Worm (Caenorhabditis elegans) whole organism, L2 larva: ENCODE results near the gene ndub-8.

Experiments used
- R02D3.7 ChIP-seq: fragments of 150-350 bp; optimal IDR thresholded peaks from 2 replicates; lab custom pipeline; 2014; ENCODE audit warnings: missing biosample characterization, missing genetic modification characterization
- aly-2 ChIP-seq: fragments of 150-350 bp; optimal IDR thresholded peaks from 2 replicates; lab custom pipeline; 2014; ENCODE audit warnings: missing biosample characterization, missing genetic modification characterization
- ama-1 ChIP-seq: fragments of 150-350 bp; optimal IDR thresholded peaks from 2 replicates; lab custom pipeline; 2018; ENCODE audit warnings: inconsistent platforms
- ceh-82 ChIP-seq: fragments of 150-350 bp; optimal IDR thresholded peaks from 2 replicates; lab custom pipeline; 2014; ENCODE audit warnings: missing biosample characterization, missing genetic modification characterization
- elt-3 ChIP-seq: sonication (generic microtip); optimal IDR thresholded peaks from 2 replicates; lab custom pipeline; 2017; ENCODE audit warnings: missing biosample characterization, missing genetic modification characterization
- fos-1 ChIP-seq: fragments of 150-350 bp; optimal IDR thresholded peaks from 2 replicates; lab custom pipeline; 2014; ENCODE audit warnings: missing biosample characterization, missing genetic modification characterization
- nhr-10 ChIP-seq: sonication (generic microtip); optimal IDR thresholded peaks from 2 replicates; lab custom pipeline; 2017; ENCODE audit warnings: missing biosample characterization, missing genetic modification characterization
- nhr-11 ChIP-seq: fragments of 150-350 bp; optimal IDR thresholded peaks from 2 replicates; lab custom pipeline; 2014; ENCODE audit warnings: missing biosample characterization, missing genetic modification characterization
- nhr-23 ChIP-seq: fragments of 150-350 bp; optimal IDR thresholded peaks from 2 replicates; lab custom pipeline; 2014; ENCODE audit warnings: missing biosample characterization, missing genetic modification reagents, missing genetic modification characterization
- nhr-77 ChIP-seq: fragments of 150-350 bp; optimal IDR thresholded peaks from 2 replicates; lab custom pipeline; 2014; ENCODE audit warnings: missing biosample characterization, missing genetic modification characterization
- sem-4 ChIP-seq: fragments of 150-350 bp; optimal IDR thresholded peaks from 2 replicates; lab custom pipeline; 2014; ENCODE audit warnings: missing biosample characterization, missing genetic modification reagents, missing genetic modification characterization
- skn-1 ChIP-seq: sonication (generic microtip); optimal IDR thresholded peaks from 2 replicates; lab custom pipeline; 2017; ENCODE audit warnings: missing biosample characterization, missing genetic modification characterization
- zag-1 ChIP-seq: fragments of 150-350 bp; optimal IDR thresholded peaks from 2 replicates; lab custom pipeline; 2014; ENCODE audit warnings: missing biosample characterization, missing genetic modification characterization
- ztf-11 ChIP-seq: sonication (generic microtip); optimal IDR thresholded peaks from 2 replicates; lab custom pipeline; 2017; ENCODE audit warnings: missing biosample characterization, missing genetic modification characterization

ce11 chrII:13855352-13855751 lies 17.3 kb upstream of the ndub-8 start:
- TF ChIP-seq R02D3.7 (tag; lab: Kevin White, UChicago) (no peak), aly-2 (no peak), skn-1 (tag; lab: Kevin White, UChicago) (no peak), nhr-23 (tag; lab: Kevin White, UChicago) (no peak), nhr-77 (tag; lab: Kevin White, UChicago) (no peak), ztf-11 (tag; lab: Kevin White, UChicago) (no peak), ama-1 (lab: Kevin White, UChicago) (no peak), sem-4 (tag; lab: Kevin White, UChicago) (no peak), fos-1 (no peak), nhr-10 (no peak), zag-1 (tag; lab: Kevin White, UChicago) (no peak), nhr-11 (tag; lab: Kevin White, UChicago) (no peak), elt-3 (tag; lab: Kevin White, UChicago) (no peak), ceh-82 (tag; lab: Kevin White, UChicago) (no peak)
